Worm (Caenorhabditis elegans) whole organism, L4 larva: ENCODE data around the gene F44E2.3.

Experiments
- D1046.2 ChIP-seq: fragments of 200-800 bp; sonication (Bioruptor generic); IDR thresholded peaks from 2 replicates; pipeline ENCODE4 v1.3.6; 2022; ENCODE audit warnings: missing genetic modification characterization, missing compliant biosample characterization
- F26F4.8 ChIP-seq: fragments of 200-800 bp; sonication (Bioruptor generic); conservative IDR thresholded peaks from 2 replicates; pipeline ENCODE4 v1.3.6; 2022; ENCODE audit warnings: missing genetic modification characterization, missing compliant biosample characterization
- F37D6.2 ChIP-seq: sonication (generic microtip); optimal IDR thresholded peaks from 2 replicates; lab custom pipeline; 2016; ENCODE audit warnings: mild to moderate bottlenecking, missing genetic modification characterization, missing compliant biosample characterization
- F44E2.7 ChIP-seq: fragments of 200-800 bp; sonication (Bioruptor generic); IDR thresholded peaks from 2 replicates; pipeline ENCODE4 v2.1.2; 2022; ENCODE audit warnings: missing genetic modification characterization, missing compliant biosample characterization
- T20F7.1 ChIP-seq: fragments of 200-800 bp; sonication (Bioruptor generic); optimal IDR thresholded peaks from 2 replicates; lab custom pipeline; 2018; ENCODE audit warnings: mild to moderate bottlenecking, missing genetic modification characterization, missing compliant biosample characterization
- Y5F2A.4 ChIP-seq: fragments of 200-800 bp; sonication (Bioruptor generic); optimal IDR thresholded peaks from 2 replicates; lab custom pipeline; 2018; ENCODE audit warnings: mild to moderate bottlenecking, missing genetic modification characterization, missing compliant biosample characterization
- Y75B8A.6 ChIP-seq: fragments of 200-800 bp; sonication (Bioruptor generic); IDR thresholded peaks from 2 replicates; pipeline ENCODE4 v1.3.6; 2022; ENCODE audit warnings: missing genetic modification reagents, missing genetic modification characterization, missing compliant biosample characterization
- aly-2 ChIP-seq: sonication (generic microtip); optimal IDR thresholded peaks from 2 replicates; lab custom pipeline; 2018; ENCODE audit warnings: missing biosample characterization, missing genetic modification characterization
- ceh-20 ChIP-seq: fragments of 200-800 bp; sonication (Bioruptor generic); IDR thresholded peaks from 2 replicates; pipeline ENCODE4 v1.3.6; 2022; ENCODE audit warnings: missing genetic modification reagents, missing genetic modification characterization, missing compliant biosample characterization
- ceh-62 ChIP-seq: sonication (generic microtip); optimal IDR thresholded peaks from 2 replicates; lab custom pipeline; 2017; ENCODE audit warnings: missing biosample characterization, missing genetic modification characterization
- ceh-82 ChIP-seq: sonication (generic microtip); optimal IDR thresholded peaks from 2 replicates; lab custom pipeline; 2017; ENCODE audit warnings: missing biosample characterization, missing genetic modification characterization
- ces-1 ChIP-seq: fragments of 150-350 bp; sonication (generic microtip); optimal IDR thresholded peaks from 4 replicates; lab custom pipeline; 2014; ENCODE audit warnings: missing biosample characterization, missing genetic modification reagents, missing genetic modification characterization
- daf-8 ChIP-seq: fragments of 200-800 bp; sonication (Bioruptor generic); IDR thresholded peaks from 2 replicates; pipeline ENCODE4 v1.3.6; 2022; ENCODE audit warnings: missing genetic modification characterization, missing compliant biosample characterization
- dmd-6 ChIP-seq: fragments of 200-800 bp; sonication (Bioruptor generic); IDR thresholded peaks from 2 replicates; pipeline ENCODE4 v1.3.6; 2022; ENCODE audit warnings: missing genetic modification reagents, missing genetic modification characterization, missing compliant biosample characterization
- dmd-9 ChIP-seq: fragments of 200-800 bp; sonication (Bioruptor generic); IDR thresholded peaks from 2 replicates; pipeline ENCODE4 v1.3.6; 2022; ENCODE audit warnings: missing genetic modification reagents, missing genetic modification characterization, missing compliant biosample characterization
- dve-1 ChIP-seq: sonication (generic microtip); optimal IDR thresholded peaks from 2 replicates; lab custom pipeline; 2017; ENCODE audit warnings: antibody characterized with exemption, mild to moderate bottlenecking, missing genetic modification characterization, missing compliant biosample characterization; ENCODE audit not compliant: insufficient read depth
- gei-8 ChIP-seq: fragments of 200-800 bp; sonication (Bioruptor generic); optimal IDR thresholded peaks from 2 replicates; lab custom pipeline; 2018; ENCODE audit warnings: mild to moderate bottlenecking, missing genetic modification characterization, missing compliant biosample characterization
- hif-1 ChIP-seq, 2 experiments: sonication (generic microtip); optimal IDR thresholded peaks; 2 replicates each; lab custom pipeline; 2016 to 2017; ENCODE audit warnings: missing compliant biosample characterization in 2 of 2, missing genetic modification characterization in 2 of 2, missing genetic modification reagents in 2 of 2, missing genotype in 2 of 2, mild to moderate bottlenecking in 1 of 2
- hlh-11 ChIP-seq: fragments of 200-800 bp; sonication (Bioruptor generic); optimal IDR thresholded peaks from 2 replicates; lab custom pipeline; 2018; ENCODE audit warnings: mild to moderate bottlenecking, missing genetic modification characterization, missing compliant biosample characterization
- jun-1 ChIP-seq: fragments of 150-350 bp; optimal IDR thresholded peaks from 2 replicates; lab custom pipeline; 2014; ENCODE audit warnings: missing biosample characterization, missing genetic modification reagents, missing genetic modification characterization
- lim-7 ChIP-seq: fragments of 200-800 bp; sonication (Bioruptor generic); IDR thresholded peaks from 2 replicates; pipeline ENCODE4 v1.3.6; 2022; ENCODE audit warnings: missing genetic modification characterization, missing compliant biosample characterization
- lin-1 ChIP-seq: fragments of 200-800 bp; sonication (Bioruptor generic); IDR thresholded peaks from 2 replicates; pipeline ENCODE4 v1.3.6; 2022; ENCODE audit warnings: missing genetic modification reagents, missing genetic modification characterization, missing compliant biosample characterization
- lin-13 ChIP-seq: fragments of 150-350 bp; optimal IDR thresholded peaks from 2 replicates; lab custom pipeline; 2014; ENCODE audit warnings: missing biosample characterization, missing genetic modification reagents, missing genetic modification characterization
- lin-15B ChIP-seq: fragments of 150-350 bp; sonication (generic microtip); optimal IDR thresholded peaks from 3 replicates; lab custom pipeline; 2014; ENCODE audit warnings: missing biosample characterization, missing genetic modification characterization
- lir-3 ChIP-seq: sonication (generic microtip); optimal IDR thresholded peaks from 2 replicates; lab custom pipeline; 2016; ENCODE audit warnings: mild to moderate bottlenecking, missing genetic modification characterization, missing compliant biosample characterization
- madf-5 ChIP-seq, 2 experiments: fragments of 200-800 bp; sonication (Bioruptor generic); IDR thresholded peaks; 2 replicates each; pipeline ENCODE4 v1.3.6; 2022; ENCODE audit warnings: missing compliant biosample characterization in 2 of 2, missing genetic modification characterization in 2 of 2
- mes-2 ChIP-seq: sonication (generic microtip); optimal IDR thresholded peaks from 2 replicates; lab custom pipeline; 2016; ENCODE audit warnings: missing genotype, mild to moderate bottlenecking, missing genetic modification characterization, missing compliant biosample characterization; ENCODE audit not compliant: poor library complexity, severe bottlenecking
- mxl-2 ChIP-seq: fragments of 200-800 bp; sonication (Bioruptor generic); conservative IDR thresholded peaks from 2 replicates; pipeline ENCODE4 v1.3.6; 2022; ENCODE audit warnings: missing genetic modification reagents, missing genetic modification characterization, missing compliant biosample characterization
- mxl-3 ChIP-seq: fragments of 200-800 bp; sonication (Bioruptor generic); optimal IDR thresholded peaks from 2 replicates; lab custom pipeline; 2018; ENCODE audit warnings: mild to moderate bottlenecking, missing genetic modification characterization, missing compliant biosample characterization
- nhr-102 ChIP-seq: sonication (generic microtip); optimal IDR thresholded peaks from 2 replicates; lab custom pipeline; 2016; ENCODE audit warnings: mild to moderate bottlenecking, missing genetic modification characterization, moderate library complexity, missing compliant biosample characterization
- nhr-237 ChIP-seq: sonication (generic microtip); optimal IDR thresholded peaks from 2 replicates; lab custom pipeline; 2017; ENCODE audit warnings: missing biosample characterization, missing genetic modification characterization
- nhr-25 ChIP-seq: sonication (generic microtip); optimal IDR thresholded peaks from 2 replicates; lab custom pipeline; 2017; ENCODE audit warnings: missing genetic modification characterization, mild to moderate bottlenecking, missing compliant biosample characterization, antibody characterized with exemption, moderate library complexity, borderline replicate concordance; ENCODE audit not compliant: insufficient read depth
- nhr-28 ChIP-seq: fragments of 150-350 bp; optimal IDR thresholded peaks from 2 replicates; lab custom pipeline; 2014; ENCODE audit warnings: missing biosample characterization, missing genetic modification characterization
- nhr-41 ChIP-seq: fragments of 200-800 bp; sonication (Bioruptor generic); IDR thresholded peaks from 2 replicates; pipeline ENCODE4 v1.3.6; 2022; ENCODE audit warnings: missing genetic modification reagents, missing genetic modification characterization, missing compliant biosample characterization
- nhr-42 ChIP-seq: fragments of 200-800 bp; sonication (Bioruptor generic); IDR thresholded peaks from 2 replicates; pipeline ENCODE4 v1.3.6; 2022; ENCODE audit warnings: missing genetic modification characterization, missing compliant biosample characterization
- nhr-6 ChIP-seq: fragments of 150-350 bp; optimal IDR thresholded peaks from 2 replicates; lab custom pipeline; 2014; ENCODE audit warnings: missing biosample characterization, missing genetic modification characterization
- pha-4 ChIP-seq, 2 experiments: fragments of 150-350 bp in 1 of 2; fragments of 200-800 bp in 1 of 2; sonication (Bioruptor generic) in 1 of 2; IDR thresholded peaks in 1 of 2; optimal IDR thresholded peaks in 1 of 2; 2 replicates each; pipeline versions ENCODE4 v1.3.6 to Lab custom; 2014 to 2022; ENCODE audit warnings: missing genetic modification characterization in 2 of 2, missing genetic modification reagents in 2 of 2, missing biosample characterization in 1 of 2, missing compliant biosample characterization in 1 of 2
- php-3 ChIP-seq: fragments of 200-800 bp; sonication (Bioruptor generic); IDR thresholded peaks from 2 replicates; pipeline ENCODE4 v1.3.6; 2022; ENCODE audit warnings: missing genetic modification reagents, missing genetic modification characterization, missing compliant biosample characterization
- sdz-12 ChIP-seq: fragments of 200-800 bp; sonication (Bioruptor generic); optimal IDR thresholded peaks from 2 replicates; lab custom pipeline; 2018; ENCODE audit warnings: mild to moderate bottlenecking, missing genetic modification characterization, missing compliant biosample characterization
- skn-1 ChIP-seq: fragments of 150-350 bp; optimal IDR thresholded peaks from 2 replicates; lab custom pipeline; 2014; ENCODE audit warnings: missing biosample characterization, missing genetic modification characterization
- snpc-4 ChIP-seq: fragments of 150-350 bp; optimal IDR thresholded peaks from 2 replicates; lab custom pipeline; 2014; ENCODE audit warnings: missing biosample characterization, missing genetic modification characterization
- tra-1 ChIP-seq: fragments of 200-800 bp; sonication (Bioruptor generic); IDR thresholded peaks from 2 replicates; pipeline ENCODE4 v1.3.6; 2022; ENCODE audit warnings: missing genetic modification reagents, missing genetic modification characterization, missing compliant biosample characterization
- unc-130 ChIP-seq: sonication (generic microtip); optimal IDR thresholded peaks from 2 replicates; lab custom pipeline; 2016; ENCODE audit warnings: missing genetic modification reagents, missing genetic modification characterization, missing compliant biosample characterization
- unc-39 ChIP-seq: sonication (generic microtip); optimal IDR thresholded peaks from 2 replicates; lab custom pipeline; 2017; ENCODE audit warnings: missing biosample characterization, missing genetic modification characterization
- unc-62 ChIP-seq, 3 experiments: fragments of 150-350 bp in 1 of 3; sonication (generic microtip); optimal IDR thresholded peaks in 2 of 3; peaks in 1 of 3; 1 replicate in 1 of 3; 2 replicates in 2 of 3; lab custom pipeline; 2014 to 2017; ENCODE audit warnings: missing biosample characterization in 3 of 3, missing genetic modification characterization in 3 of 3, missing genetic modification reagents in 3 of 3, missing genotype in 1 of 3
- vab-7 ChIP-seq: fragments of 200-800 bp; sonication (Bioruptor generic); IDR thresholded peaks from 2 replicates; pipeline ENCODE4 v1.3.6; 2022; ENCODE audit warnings: missing genetic modification reagents, missing genetic modification characterization, missing compliant biosample characterization
- zag-1 ChIP-seq: fragments of 150-350 bp; optimal IDR thresholded peaks from 2 replicates; lab custom pipeline; 2014; ENCODE audit warnings: missing biosample characterization, missing genetic modification characterization
- zfp-3 ChIP-seq: fragments of 200-800 bp; sonication (Bioruptor generic); conservative IDR thresholded peaks from 2 replicates; pipeline ENCODE4 v1.3.6; 2022; ENCODE audit warnings: missing genetic modification reagents, missing genetic modification characterization, missing compliant biosample characterization
- ztf-7 ChIP-seq: fragments of 150-350 bp; optimal IDR thresholded peaks from 2 replicates; lab custom pipeline; 2014; ENCODE audit warnings: missing biosample characterization, missing genetic modification characterization

F44E2.3 gene

ce11 chrIII:8867922-8868655, 39.0 kb upstream of the F44E2.3 start (continued):
- no peak for TF ChIP-seq aly-2 (tag; lab: Kevin White, UChicago)
- no peak for TF ChIP-seq skn-1 (tag; lab: Kevin White, UChicago)
- no peak for TF ChIP-seq F37D6.2 (tag; lab: Kevin White, UChicago)
- no peak for TF ChIP-seq unc-130 (GFP tag; lab: Kevin White, UChicago)
- TF ChIP-seq nhr-25 (tag; lab: Kevin White, UChicago), result no peak
- no peak for TF ChIP-seq lin-1 (GFP tag; lab: Robert Waterston, UW)
- no peak for TF ChIP-seq nhr-6 (tag; lab: Kevin White, UChicago)
- no peak for TF ChIP-seq ces-1
- no peak for TF ChIP-seq unc-39
- no peak for TF ChIP-seq Y75B8A.6 (GFP tag; lab: Robert Waterston, UW)
- no peak for TF ChIP-seq nhr-102 (tag; lab: Kevin White, UChicago)
- peak; percentile 88 for TF ChIP-seq hlh-11 (tag; lab: Kevin White, UChicago)
- peak; percentile 49; the same call in 1 of the 2 replicates for TF ChIP-seq nhr-41
- TF ChIP-seq lir-3, result no peak
- TF ChIP-seq mxl-2 (GFP tag; lab: Robert Waterston, UW), result no peak
- TF ChIP-seq Y5F2A.4 (GFP tag; lab: Kevin White, UChicago), result no peak
- TF ChIP-seq pha-4 (GFP tag; IDR thresholded peaks at IDR 0.05; lab: Robert Waterston, UW), result no peak
- no peak for TF ChIP-seq pha-4 (tag; optimal IDR thresholded peaks at IDR 0.05; lab: Kevin White, UChicago)
- no peak for TF ChIP-seq zag-1 (tag; lab: Kevin White, UChicago)
- no peak for TF ChIP-seq nhr-42 (GFP tag; lab: Robert Waterston, UW)
- no peak for TF ChIP-seq ceh-62
- peak; percentile 55 for TF ChIP-seq T20F7.1
- no peak for TF ChIP-seq F44E2.7 (GFP tag; lab: Robert Waterston, UW)
- no peak for TF ChIP-seq gei-8 (GFP tag; lab: Kevin White, UChicago)
- TF ChIP-seq dmd-6 (GFP tag; lab: Robert Waterston, UW), result peak; percentile 91
- TF ChIP-seq ceh-20 (GFP tag; lab: Robert Waterston, UW), result no peak
- no peak for TF ChIP-seq F26F4.8
- peak; percentile 95 for TF ChIP-seq nhr-28
- TF ChIP-seq zfp-3 (GFP tag; lab: Robert Waterston, UW), result no peak
- TF ChIP-seq vab-7 (GFP tag; lab: Robert Waterston, UW), result no peak
- TF ChIP-seq php-3 (GFP tag; lab: Robert Waterston, UW), result no peak
- peak; percentile 41 for TF ChIP-seq mxl-3 (GFP tag; lab: Kevin White, UChicago)
- no peak for TF ChIP-seq hif-1 (tag; optimal IDR thresholded peaks at IDR 0.05; lab: Kevin White, UChicago)
- TF ChIP-seq mes-2 (tag; lab: Kevin White, UChicago), result peak; percentile 25
- TF ChIP-seq lin-13 (GFP tag; lab: Kevin White, UChicago), result peak; percentile 33
- TF ChIP-seq ztf-7, result no peak
- peak; percentile 93 for TF ChIP-seq dve-1 (tag; lab: Kevin White, UChicago)
- TF ChIP-seq dmd-9, result no peak
- no peak for TF ChIP-seq sdz-12 (GFP tag; lab: Kevin White, UChicago)
- no peak for TF ChIP-seq D1046.2 (GFP tag; lab: Robert Waterston, UW)
- TF ChIP-seq tra-1 (GFP tag; lab: Robert Waterston, UW), result no peak
- TF ChIP-seq jun-1 (tag; lab: Kevin White, UChicago), result no peak
- TF ChIP-seq snpc-4, result no peak
- TF ChIP-seq unc-62 (GFP tag; optimal IDR thresholded peaks at IDR 0.05 in 1 of 2; lab: Kevin White, UChicago), result peak in 1 of 2 experiments; percentile 3
- no peak for TF ChIP-seq unc-62 (tag; optimal IDR thresholded peaks at IDR 0.05; lab: Kevin White, UChicago)
- TF ChIP-seq nhr-237, result no peak
- no peak for TF ChIP-seq daf-8
- TF ChIP-seq lin-15B (tag; lab: Kevin White, UChicago), result no peak
- TF ChIP-seq ceh-82 (tag; lab: Kevin White, UChicago), result no peak
- TF ChIP-seq lim-7 (GFP tag; lab: Robert Waterston, UW), result no peak
- TF ChIP-seq madf-5 (GFP tag; IDR thresholded peaks at IDR 0.05; lab: Robert Waterston, UW), result no peak
